Fruit fly (Drosophila melanogaster): ENCODE data around the gene CG8927.

CG8927 gene

dm6 chr3R:16234298-16234697 lies 53.5 kb downstream of the CG8927 start (continued):
- no peak for TF ChIP-seq pzg (GFP tag; optimal IDR thresholded peaks at IDR 0.05)
- TF ChIP-seq her (GFP tag; optimal IDR thresholded peaks at IDR 0.05), result no peak
- no peak for TF ChIP-seq CG7839 (tag; optimal IDR thresholded peaks at IDR 0.05)
- no peak for TF ChIP-seq CG1603 (tag; optimal IDR thresholded peaks at IDR 0.05)
- TF ChIP-seq dpn (GFP tag; optimal IDR thresholded peaks at IDR 0.05), result no peak
- TF ChIP-seq tio (GFP tag; optimal IDR thresholded peaks at IDR 0.05), result no peak
- no peak for TF ChIP-seq Camta (GFP tag; optimal IDR thresholded peaks at IDR 0.05)
- TF ChIP-seq CG10147 (GFP tag; optimal IDR thresholded peaks at IDR 0.05), result no peak
- TF ChIP-seq CG32772 (GFP tag; IDR thresholded peaks at IDR 0.05), result no peak
- no peak for TF ChIP-seq toy (GFP tag; IDR thresholded peaks at IDR 0.05)
- TF ChIP-seq CG13894 (tag; optimal IDR thresholded peaks at IDR 0.05), result peak; percentile 39
- TF ChIP-seq CG15269 (tag; optimal IDR thresholded peaks at IDR 0.05), result no peak
- peak; percentile 2 for TF ChIP-seq CG5180 (GFP tag; optimal IDR thresholded peaks at IDR 0.05)
- TF ChIP-seq exex (tag; optimal IDR thresholded peaks at IDR 0.05), result no peak
- TF ChIP-seq pros (GFP tag; optimal IDR thresholded peaks at IDR 0.05), result peak; percentile 17
- TF ChIP-seq Gsc (GFP tag; IDR thresholded peaks at IDR 0.05), result no peak
- no peak for TF ChIP-seq lola (GFP tag; optimal IDR thresholded peaks at IDR 0.05)
- TF ChIP-seq psq (GFP tag; optimal IDR thresholded peaks at IDR 0.05), result no peak
- no peak for TF ChIP-seq zen (tag; optimal IDR thresholded peaks at IDR 0.05)
- TF ChIP-seq eyg (GFP tag; optimal IDR thresholded peaks at IDR 0.05), result no peak
- no peak for TF ChIP-seq Aef1 (GFP tag; IDR thresholded peaks at IDR 0.05)
- no peak for TF ChIP-seq gro (GFP tag; optimal IDR thresholded peaks at IDR 0.05)
- TF ChIP-seq CG14710 (tag; optimal IDR thresholded peaks at IDR 0.05), result no peak
- no peak for TF ChIP-seq CG7556 (GFP tag; optimal IDR thresholded peaks at IDR 0.05)
- peak; percentile 30 for TF ChIP-seq CHES-1-like (GFP tag; optimal IDR thresholded peaks at IDR 0.05)
- peak; percentile 1 for TF ChIP-seq CG2120 (GFP tag; optimal IDR thresholded peaks at IDR 0.05)
- no peak for TF ChIP-seq Doc2 (GFP tag; IDR thresholded peaks at IDR 0.05)
- TF ChIP-seq ranshi (GFP tag; IDR thresholded peaks at IDR 0.05), result no peak
- peak; percentile 82 for TF ChIP-seq ftz-f1 (GFP tag; optimal IDR thresholded peaks at IDR 0.05)
- no peak for TF ChIP-seq CG11456 (GFP tag; IDR thresholded peaks at IDR 0.05)
- TF ChIP-seq zf30C (GFP tag; optimal IDR thresholded peaks at IDR 0.05), result no peak
- TF ChIP-seq dm (GFP tag; optimal IDR thresholded peaks at IDR 0.05), result no peak
- no peak for TF ChIP-seq CG11723 (GFP tag; optimal IDR thresholded peaks at IDR 0.05)
- no peak for TF ChIP-seq CG8290 (GFP tag; optimal IDR thresholded peaks at IDR 0.05)
- TF ChIP-seq CG8290 (tag; optimal IDR thresholded peaks at IDR 0.05), result peak in 1 of 2 experiments; percentile 66
- TF ChIP-seq Meics (GFP tag; optimal IDR thresholded peaks at IDR 0.05), result no peak
- TF ChIP-seq CG4820 (GFP tag; optimal IDR thresholded peaks at IDR 0.05), result no peak
- TF ChIP-seq CG34376 (GFP tag; optimal IDR thresholded peaks at IDR 0.05), result no peak
- TF ChIP-seq CG1024 (GFP tag; IDR thresholded peaks at IDR 0.05), result no peak
- no peak for TF ChIP-seq Myb (GFP tag; optimal IDR thresholded peaks at IDR 0.05)
- TF ChIP-seq ems (GFP tag; optimal IDR thresholded peaks at IDR 0.05), result no peak
- TF ChIP-seq Sox102F (GFP tag; optimal IDR thresholded peaks at IDR 0.05), result no peak
- no peak for TF ChIP-seq jigr1 (GFP tag; IDR thresholded peaks at IDR 0.05)
- no peak for TF ChIP-seq CG15601 (tag; optimal IDR thresholded peaks at IDR 0.05)
- TF ChIP-seq CG8924 (tag; optimal IDR thresholded peaks at IDR 0.05), result no peak
- no peak for TF ChIP-seq Ets97D (GFP tag; optimal IDR thresholded peaks at IDR 0.05)
- no peak for TF ChIP-seq otp (GFP tag; IDR thresholded peaks at IDR 0.05)
- no peak for TF ChIP-seq CG15696 (tag; optimal IDR thresholded peaks at IDR 0.05)
- no peak for TF ChIP-seq CG9609 (GFP tag; optimal IDR thresholded peaks at IDR 0.05)
- TF ChIP-seq hb (GFP tag; IDR thresholded peaks at IDR 0.05; ENCODE audit: partially characterized antibody), result no peak
- no peak for TF ChIP-seq Hr78 (GFP tag; optimal IDR thresholded peaks at IDR 0.05)
- TF ChIP-seq CG10462 (GFP tag; optimal IDR thresholded peaks at IDR 0.05), result no peak
